Worm (Caenorhabditis elegans): ENCODE results near the gene srpa-72.

DNA sequence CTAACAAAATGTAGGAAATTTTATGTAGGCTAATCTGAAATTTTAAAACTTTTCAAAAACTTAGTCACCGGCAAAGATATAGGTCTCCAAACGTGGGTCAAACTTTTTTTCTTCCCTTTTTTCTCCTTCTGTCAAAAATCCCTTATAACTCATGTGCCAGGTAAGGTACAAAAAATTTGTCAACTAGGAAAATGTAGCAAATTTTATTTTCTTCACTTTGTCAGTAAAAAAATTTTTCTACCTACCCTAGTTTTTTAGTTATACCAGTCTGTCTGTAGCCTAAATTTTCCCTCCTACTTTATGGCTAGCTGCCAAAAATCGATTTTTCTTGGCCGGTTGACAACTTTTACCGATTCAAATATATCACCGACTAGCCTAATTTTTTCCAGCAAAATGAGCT, 29.4 kb downstream of the srpa-72 start, which contains the start of gene set-13:
- no peak for TF ChIP-seq lin-15B (tag; optimal IDR thresholded peaks at IDR 0.05)
- TF ChIP-seq ceh-44 (GFP tag; IDR thresholded peaks at IDR 0.05), result no peak
- TF ChIP-seq unc-130 (GFP tag; optimal IDR thresholded peaks at IDR 0.05), result no peak
